Worm (Caenorhabditis elegans) whole organism, late embryonic: ENCODE data around the gene mlt-11.

Experiments
- K02D7.2 ChIP-seq: sonication (generic microtip); optimal IDR thresholded peaks from 2 replicates; lab custom pipeline; 2017; ENCODE audit warnings: mild to moderate bottlenecking, missing genetic modification characterization, missing compliant biosample characterization
- ahr-1 ChIP-seq: sonication (generic microtip); optimal IDR thresholded peaks from 2 replicates; lab custom pipeline; 2016; ENCODE audit warnings: missing genetic modification characterization, missing compliant biosample characterization
- ceh-24 ChIP-seq: sonication (generic microtip); optimal IDR thresholded peaks from 2 replicates; lab custom pipeline; 2016; ENCODE audit warnings: mild to moderate bottlenecking, missing genetic modification characterization, missing compliant biosample characterization
- ceh-9 ChIP-seq: sonication (generic microtip); optimal IDR thresholded peaks from 2 replicates; lab custom pipeline; 2016; ENCODE audit warnings: mild to moderate bottlenecking, missing genetic modification characterization, inconsistent platforms, missing compliant biosample characterization
- che-1 ChIP-seq: sonication (generic microtip); optimal IDR thresholded peaks from 2 replicates; lab custom pipeline; 2016; ENCODE audit warnings: mild to moderate bottlenecking, missing genetic modification characterization, missing compliant biosample characterization
- elt-2 ChIP-seq: sonication (generic microtip); optimal IDR thresholded peaks from 2 replicates; lab custom pipeline; 2016; ENCODE audit warnings: missing genetic modification reagents, missing genetic modification characterization, missing compliant biosample characterization
- fkh-10 ChIP-seq: fragments of 150-350 bp; optimal IDR thresholded peaks from 2 replicates; lab custom pipeline; 2014; ENCODE audit warnings: missing biosample characterization, missing genetic modification reagents, missing genetic modification characterization
- hlh-6 ChIP-seq: sonication (generic microtip); optimal IDR thresholded peaks from 2 replicates; lab custom pipeline; 2016; ENCODE audit warnings: missing genotype, missing genetic modification characterization, missing compliant biosample characterization
- nhr-11 ChIP-seq: fragments of 150-350 bp; optimal IDR thresholded peaks from 2 replicates; lab custom pipeline; 2014; ENCODE audit warnings: missing biosample characterization, missing genetic modification characterization
- pha-4 ChIP-seq: fragments of 150-350 bp; optimal IDR thresholded peaks from 2 replicates; lab custom pipeline; 2018; ENCODE audit warnings: missing biosample characterization, missing genetic modification reagents, missing genetic modification characterization
- pqm-1 ChIP-seq: sonication (generic microtip); optimal IDR thresholded peaks from 2 replicates; lab custom pipeline; 2016; ENCODE audit warnings: missing genetic modification characterization, missing compliant biosample characterization
- rnt-1 ChIP-seq: sonication (generic microtip); optimal IDR thresholded peaks from 2 replicates; lab custom pipeline; 2016; ENCODE audit warnings: missing genetic modification characterization, missing compliant biosample characterization
- sdc-2 ChIP-seq: sonication (generic microtip); optimal IDR thresholded peaks from 2 replicates; lab custom pipeline; 2016; ENCODE audit warnings: missing genotype, missing genetic modification characterization, missing compliant biosample characterization
- sox-2 ChIP-seq: fragments of 200-800 bp; sonication (Bioruptor generic); IDR thresholded peaks from 2 replicates; pipeline ENCODE4 v1.3.6; 2022; ENCODE audit warnings: missing genetic modification reagents, missing genetic modification characterization, missing compliant biosample characterization

DNA sequence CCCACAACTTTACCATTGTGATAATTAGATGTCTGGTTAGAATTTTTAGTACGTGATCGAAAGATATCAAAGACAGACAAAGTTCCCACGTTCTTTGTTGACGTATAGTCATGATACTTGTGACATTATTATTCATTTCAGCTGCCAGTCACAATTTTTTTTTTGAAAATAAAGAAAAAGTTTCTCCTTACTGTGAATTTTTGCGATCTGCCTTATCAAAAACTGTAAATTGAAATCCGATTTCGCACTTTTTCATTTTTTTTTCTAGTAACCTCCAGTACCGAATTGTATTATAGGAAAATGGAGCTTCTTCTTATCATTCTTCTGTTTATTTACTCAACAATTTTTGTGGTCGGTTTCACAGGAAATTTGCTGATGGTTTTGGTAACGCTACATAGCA lies 14.1 kb downstream of the mlt-11 start, which contains the start of gene srsx-35:
- TF ChIP-seq hlh-6 (tag; lab: Kevin White, UChicago): no peak
- no peak for TF ChIP-seq fkh-10 (GFP tag; lab: Kevin White, UChicago)
- no peak for TF ChIP-seq pha-4 (tag; lab: Kevin White, UChicago)
- TF ChIP-seq ceh-24 (tag; lab: Kevin White, UChicago): no peak
- no peak for TF ChIP-seq che-1 (tag; lab: Kevin White, UChicago)
- no peak for TF ChIP-seq sdc-2 (tag; lab: Kevin White, UChicago)
- no peak for TF ChIP-seq rnt-1 (tag; lab: Kevin White, UChicago)
- no peak for TF ChIP-seq ahr-1 (tag; lab: Kevin White, UChicago)
- no peak for TF ChIP-seq pqm-1 (tag; lab: Kevin White, UChicago)
- no peak for TF ChIP-seq elt-2
- TF ChIP-seq sox-2 (GFP tag; lab: Robert Waterston, UW): no peak
- TF ChIP-seq K02D7.2: no peak
- no peak for TF ChIP-seq nhr-11 (tag; lab: Kevin White, UChicago)
- TF ChIP-seq ceh-9 (tag; lab: Kevin White, UChicago): no peak
